Worm (Caenorhabditis elegans) whole organism, mixed stage, embryonic: ENCODE measurements around the gene ZK930.6.

Experiments used
- M03D4.4 ChIP-seq: sonication (generic microtip); optimal IDR thresholded peaks from 2 replicates; lab custom pipeline; 2017; ENCODE audit warnings: mild to moderate bottlenecking, missing genetic modification characterization, missing compliant biosample characterization
- bed-3 ChIP-seq: fragments of 200-800 bp; sonication (Bioruptor generic); optimal IDR thresholded peaks from 3 replicates; lab custom pipeline; 2018; ENCODE audit warnings: mild to moderate bottlenecking, missing genetic modification characterization, moderate library complexity, missing compliant biosample characterization
- blmp-1 ChIP-seq: fragments of 150-350 bp; optimal IDR thresholded peaks from 2 replicates; lab custom pipeline; 2014; ENCODE audit warnings: missing biosample characterization, missing genetic modification characterization
- ceh-39 ChIP-seq: fragments of 150-350 bp; optimal IDR thresholded peaks from 2 replicates; lab custom pipeline; 2014; ENCODE audit warnings: missing biosample characterization, missing genetic modification characterization
- ceh-43 ChIP-seq: fragments of 200-800 bp; sonication (Bioruptor generic); optimal IDR thresholded peaks from 2 replicates; lab custom pipeline; 2018; ENCODE audit warnings: mild to moderate bottlenecking, missing genetic modification characterization, moderate library complexity, missing compliant biosample characterization
- ceh-83 ChIP-seq: fragments of 200-800 bp; sonication (Bioruptor generic); optimal IDR thresholded peaks from 2 replicates; lab custom pipeline; 2018; ENCODE audit warnings: mild to moderate bottlenecking, missing genetic modification characterization, missing compliant biosample characterization
- ces-1 ChIP-seq: fragments of 150-350 bp; optimal IDR thresholded peaks from 2 replicates; lab custom pipeline; 2014; ENCODE audit warnings: missing biosample characterization, missing genetic modification reagents, missing genetic modification characterization
- cnd-1 ChIP-seq: fragments of 200-800 bp; sonication (Bioruptor generic); optimal IDR thresholded peaks from 2 replicates; lab custom pipeline; 2018; ENCODE audit warnings: mild to moderate bottlenecking, missing genetic modification characterization, missing compliant biosample characterization
- drap-1 ChIP-seq: fragments of 200-800 bp; sonication (Bioruptor generic); optimal IDR thresholded peaks from 3 replicates; lab custom pipeline; 2018; ENCODE audit warnings: mild to moderate bottlenecking, missing genetic modification characterization, missing compliant biosample characterization
- elt-1 ChIP-seq: sonication (generic microtip); optimal IDR thresholded peaks from 2 replicates; lab custom pipeline; 2017; ENCODE audit warnings: missing genetic modification characterization, mild to moderate bottlenecking, missing compliant biosample characterization, antibody characterized with exemption, moderate library complexity, borderline replicate concordance; ENCODE audit not compliant: insufficient read depth
- elt-3 ChIP-seq: fragments of 150-350 bp; optimal IDR thresholded peaks from 2 replicates; lab custom pipeline; 2014; ENCODE audit warnings: missing biosample characterization, missing genetic modification characterization
- flh-1 ChIP-seq: fragments of 200-800 bp; sonication (Bioruptor generic); optimal IDR thresholded peaks from 2 replicates; lab custom pipeline; 2018; ENCODE audit warnings: mild to moderate bottlenecking, missing genetic modification characterization, moderate library complexity, missing compliant biosample characterization
- ham-2 ChIP-seq: fragments of 200-800 bp; sonication (Bioruptor generic); optimal IDR thresholded peaks from 2 replicates; lab custom pipeline; 2018; ENCODE audit warnings: mild to moderate bottlenecking, missing genetic modification characterization, missing compliant biosample characterization
- hlh-1 ChIP-seq: fragments of 150-350 bp; optimal IDR thresholded peaks from 2 replicates; lab custom pipeline; 2014; ENCODE audit warnings: missing biosample characterization, missing genetic modification reagents, missing genetic modification characterization
- lin-13 ChIP-seq: fragments of 150-350 bp; optimal IDR thresholded peaks from 2 replicates; lab custom pipeline; 2014; ENCODE audit warnings: missing biosample characterization, missing genetic modification characterization
- lin-32 ChIP-seq: fragments of 200-800 bp; sonication (Bioruptor generic); optimal IDR thresholded peaks from 2 replicates; lab custom pipeline; 2018; ENCODE audit warnings: mild to moderate bottlenecking, missing genetic modification characterization, missing compliant biosample characterization
- lsy-2 ChIP-seq: fragments of 150-350 bp; optimal IDR thresholded peaks from 2 replicates; lab custom pipeline; 2014; ENCODE audit warnings: missing biosample characterization, missing genetic modification characterization
- mab-5 ChIP-seq: fragments of 150-350 bp; optimal IDR thresholded peaks from 2 replicates; lab custom pipeline; 2014; ENCODE audit warnings: missing biosample characterization, missing genetic modification characterization
- mep-1 ChIP-seq: fragments of 150-350 bp; optimal IDR thresholded peaks from 2 replicates; lab custom pipeline; 2017; ENCODE audit warnings: missing biosample characterization, missing genetic modification reagents, missing genetic modification characterization, inconsistent platforms
- mls-2 ChIP-seq: sonication (generic microtip); optimal IDR thresholded peaks from 2 replicates; lab custom pipeline; 2016; ENCODE audit warnings: mild to moderate bottlenecking, missing genetic modification characterization, moderate library complexity, missing compliant biosample characterization
- nhr-12 ChIP-seq: fragments of 150-350 bp; optimal IDR thresholded peaks from 2 replicates; lab custom pipeline; 2014; ENCODE audit warnings: missing biosample characterization, missing genetic modification characterization
- nhr-2 ChIP-seq: fragments of 150-350 bp; optimal IDR thresholded peaks from 2 replicates; lab custom pipeline; 2014; ENCODE audit warnings: missing biosample characterization, missing genetic modification characterization
- nhr-237 ChIP-seq: fragments of 150-350 bp; optimal IDR thresholded peaks from 2 replicates; lab custom pipeline; 2014; ENCODE audit warnings: missing biosample characterization, missing genetic modification characterization
- nhr-28 ChIP-seq: fragments of 150-350 bp; optimal IDR thresholded peaks from 2 replicates; lab custom pipeline; 2014; ENCODE audit warnings: missing biosample characterization, missing genetic modification characterization
- nhr-76 ChIP-seq: sonication (generic microtip); optimal IDR thresholded peaks from 2 replicates; lab custom pipeline; 2017; ENCODE audit warnings: missing biosample characterization, missing genetic modification characterization
- pha-4 ChIP-seq: fragments of 150-350 bp; optimal IDR thresholded peaks from 2 replicates; lab custom pipeline; 2018; ENCODE audit warnings: missing biosample characterization, missing genetic modification reagents, missing genetic modification characterization
- sem-2 ChIP-seq: fragments of 200-800 bp; sonication (Bioruptor generic); optimal IDR thresholded peaks from 2 replicates; lab custom pipeline; 2018; ENCODE audit warnings: mild to moderate bottlenecking, missing genetic modification characterization, missing compliant biosample characterization
- snpc-4 ChIP-seq: fragments of 150-350 bp; optimal IDR thresholded peaks from 2 replicates; lab custom pipeline; 2014; ENCODE audit warnings: missing biosample characterization, missing genetic modification characterization
- sptf-1 ChIP-seq: sonication (generic microtip); optimal IDR thresholded peaks from 2 replicates; lab custom pipeline; 2017; ENCODE audit warnings: mild to moderate bottlenecking, missing genetic modification characterization, moderate library complexity, missing compliant biosample characterization
- tbx-8 ChIP-seq: fragments of 200-800 bp; sonication (Bioruptor generic); optimal IDR thresholded peaks from 2 replicates; lab custom pipeline; 2018; ENCODE audit warnings: mild to moderate bottlenecking, missing genetic modification characterization, moderate library complexity, missing compliant biosample characterization
- unc-120 ChIP-seq: sonication (generic microtip); optimal IDR thresholded peaks from 2 replicates; lab custom pipeline; 2017; ENCODE audit warnings: missing genetic modification characterization, missing compliant biosample characterization; ENCODE audit not compliant: poor library complexity, severe bottlenecking
- unc-39 ChIP-seq: fragments of 150-350 bp; optimal IDR thresholded peaks from 2 replicates; lab custom pipeline; 2014; ENCODE audit warnings: missing biosample characterization, missing genetic modification characterization
- unc-62 ChIP-seq: fragments of 150-350 bp; optimal IDR thresholded peaks from 2 replicates; lab custom pipeline; 2014; ENCODE audit warnings: missing biosample characterization, missing genetic modification reagents, missing genetic modification characterization
- zip-8 ChIP-seq: fragments of 150-350 bp; optimal IDR thresholded peaks from 2 replicates; lab custom pipeline; 2014; ENCODE audit warnings: missing biosample characterization, missing genetic modification characterization
- ztf-11 ChIP-seq: fragments of 150-350 bp; optimal IDR thresholded peaks from 2 replicates; lab custom pipeline; 2014; ENCODE audit warnings: missing biosample characterization, missing genetic modification characterization

Gene ZK930.6

DNA sequence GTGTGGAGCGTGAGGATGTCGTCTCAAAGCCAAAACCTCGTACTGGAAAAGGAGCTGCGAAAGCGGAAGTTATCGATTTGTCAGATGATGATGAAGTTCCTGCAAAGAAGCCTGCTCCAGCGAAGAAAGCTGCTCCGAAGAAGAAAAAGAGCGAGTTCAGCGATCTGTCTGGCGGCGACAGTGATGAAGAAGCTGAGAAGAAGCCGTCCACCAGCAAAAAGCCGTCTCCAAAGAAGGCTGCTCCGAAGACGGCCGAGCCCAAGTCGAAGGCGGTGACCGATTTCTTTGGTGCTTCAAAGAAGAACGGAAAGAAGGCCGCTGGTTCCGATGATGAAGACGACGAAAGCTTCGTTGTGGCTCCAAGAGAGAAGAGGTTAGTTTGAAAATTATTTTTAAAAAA is 4.0 kb upstream of the ZK930.6 start:
- no peak for TF ChIP-seq cnd-1

ce11 chrII:11880456-11881353 is 3.0 kb upstream of the ZK930.6 start:
- TF ChIP-seq ceh-83 (GFP tag; lab: Kevin White, UChicago): no peak
- peak; percentile 15 for TF ChIP-seq ceh-39 (tag; lab: Kevin White, UChicago)
- peak; percentile 16 for TF ChIP-seq ham-2 (GFP tag; lab: Kevin White, UChicago)
- peak; percentile 67 for TF ChIP-seq blmp-1 (tag; lab: Kevin White, UChicago)
- TF ChIP-seq tbx-8 (GFP tag; lab: Kevin White, UChicago): no peak
- TF ChIP-seq cnd-1: no peak
- TF ChIP-seq M03D4.4: peak; percentile 29
- TF ChIP-seq nhr-76 (tag; lab: Kevin White, UChicago): no peak
- TF ChIP-seq nhr-2 (tag; lab: Kevin White, UChicago): peak; percentile 81
- TF ChIP-seq, all 35 proteins: peak for 5

ce11 chrII:11887724-11888123 is 4.0 kb downstream of the ZK930.6 start:
- TF ChIP-seq cnd-1 (peak; percentile 88), lsy-2 (peak; percentile 31), mls-2 (tag; lab: Kevin White, UChicago) (no peak), mep-1 (tag; lab: Kevin White, UChicago) (peak; percentile 6), nhr-28 (no peak), drap-1 (GFP tag; lab: Kevin White, UChicago) (no peak), nhr-237 (tag; lab: Kevin White, UChicago) (no peak), blmp-1 (tag; lab: Kevin White, UChicago) (no peak), sem-2 (no peak), hlh-1 (tag; lab: Kevin White, UChicago) (no peak), tbx-8 (GFP tag; lab: Kevin White, UChicago) (no peak), zip-8 (tag; lab: Kevin White, UChicago) (peak; percentile 40), elt-3 (tag; lab: Kevin White, UChicago) (no peak), unc-39 (tag; lab: Kevin White, UChicago) (no peak), ham-2 (GFP tag; lab: Kevin White, UChicago) (no peak), M03D4.4 (no peak), nhr-2 (tag; lab: Kevin White, UChicago) (peak; percentile 50), mab-5 (tag; lab: Kevin White, UChicago) (no peak), ces-1 (no peak), unc-120 (no peak), sptf-1 (tag; lab: Kevin White, UChicago) (peak; percentile 20), ceh-83 (GFP tag; lab: Kevin White, UChicago) (no peak), nhr-76 (tag; lab: Kevin White, UChicago) (no peak), elt-1 (tag; lab: Kevin White, UChicago) (no peak), lin-32 (GFP tag; lab: Kevin White, UChicago) (peak; percentile 98), ztf-11 (tag; lab: Kevin White, UChicago) (no peak), ceh-43 (no peak), nhr-12 (peak; percentile 14), bed-3 (GFP tag; lab: Kevin White, UChicago) (no peak), unc-62 (GFP tag; lab: Kevin White, UChicago) (peak; percentile 69), pha-4 (tag; lab: Kevin White, UChicago) (no peak), lin-13 (tag; lab: Kevin White, UChicago) (no peak), snpc-4 (tag; lab: Kevin White, UChicago) (no peak), ceh-39 (tag; lab: Kevin White, UChicago) (no peak), flh-1 (no peak)
